Fruit fly (Drosophila melanogaster) Kc167 (cell line): Measurements from ENCODE around the gene Uba2.

Experiments
- Myc ChIP-seq: fragments of >200 bp; optimal IDR thresholded peaks from 2 replicates; lab custom pipeline; 2017; ENCODE audit warnings: missing external identifiers
- Sin3A ChIP-seq: fragments of >200 bp; optimal IDR thresholded peaks from 2 replicates; lab custom pipeline; 2018; ENCODE audit warnings: missing external identifiers
- h ChIP-seq: fragments of >200 bp; optimal IDR thresholded peaks from 3 replicates; lab custom pipeline; 2018; ENCODE audit warnings: missing external identifiers
- insv ChIP-seq: fragments of >200 bp; optimal IDR thresholded peaks from 3 replicates; lab custom pipeline; 2018; ENCODE audit warnings: missing external identifiers
- ttk ChIP-seq: sonication (Bioruptor generic); optimal IDR thresholded peaks from 2 replicates; lab custom pipeline; 2017; ENCODE audit warnings: missing external identifiers

DNA sequence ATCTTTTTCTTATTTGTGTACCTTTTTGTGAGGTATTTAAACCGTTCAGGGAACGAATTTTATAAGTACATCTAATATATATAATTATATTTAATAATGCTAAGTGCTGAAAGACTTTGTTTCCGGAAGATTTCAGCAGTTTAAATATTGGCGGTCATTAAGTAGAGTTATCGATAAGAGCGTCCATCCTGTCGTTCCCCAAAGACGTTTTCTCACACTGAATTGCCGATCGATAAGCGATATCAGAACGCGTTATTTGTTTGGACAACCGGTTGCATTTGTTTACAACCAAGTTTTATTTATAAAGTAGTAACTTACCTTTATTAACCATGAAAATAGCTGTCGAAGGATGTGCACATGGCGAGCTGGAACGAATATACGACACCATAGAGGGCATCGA is 6.0 kb downstream of the Uba2 start, which contains the start of gene ldbr:
- TF ChIP-seq Sin3A (no peak), Myc (lab: Kevin White, UChicago) (no peak), insv (lab: Kevin White, UChicago) (no peak), ttk (lab: Kevin White, UChicago) (no peak), h (lab: Kevin White, UChicago) (no peak)
